Fruit fly (Drosophila melanogaster) whole organism, embryonic: ENCODE measurements around the gene peng.

Source experiments
- Ada2b ChIP-seq: fragments of 200-800 bp; sonication (Bioruptor generic); IDR thresholded peaks from 2 replicates; pipeline ENCODE4 v1.3.6; 2022; ENCODE audit warnings: missing biosample characterization, missing genetic modification characterization
- Asciz ChIP-seq: fragments of 200-800 bp; sonication (Bioruptor generic); optimal IDR thresholded peaks from 2 replicates; lab custom pipeline; 2017; ENCODE audit warnings: missing biosample characterization, mild to moderate bottlenecking, missing genetic modification characterization, missing genetic modification reagents
- Bteb2 ChIP-seq: fragments of 200-800 bp; sonication (Bioruptor generic); optimal IDR thresholded peaks from 2 replicates; lab custom pipeline; 2016; ENCODE audit warnings: missing biosample characterization, missing genetic modification characterization
- CG10462 ChIP-seq: fragments of 200-800 bp; sonication (Bioruptor generic); optimal IDR thresholded peaks from 2 replicates; lab custom pipeline; 2016; ENCODE audit warnings: missing biosample characterization, missing genetic modification characterization
- CG10959 ChIP-seq: fragments of 200-800 bp; sonication (Bioruptor generic); IDR thresholded peaks from 2 replicates; pipeline ENCODE4 v1.3.6; 2022; ENCODE audit warnings: missing biosample characterization, missing genetic modification characterization
- CG10979 ChIP-seq: fragments of 200-800 bp; sonication (Bioruptor generic); optimal IDR thresholded peaks from 2 replicates; lab custom pipeline; 2018; ENCODE audit warnings: missing biosample characterization, mild to moderate bottlenecking, missing genetic modification characterization, moderate library complexity
- CG11456 ChIP-seq: fragments of 200-800 bp; sonication (Bioruptor generic); IDR thresholded peaks from 3 replicates; pipeline ENCODE4 v1.3.6; 2022; ENCODE audit warnings: missing biosample characterization, missing genetic modification characterization
- CG12299 ChIP-seq: fragments of 200-800 bp; sonication (Bioruptor generic); optimal IDR thresholded peaks from 2 replicates; lab custom pipeline; 2018; ENCODE audit warnings: missing biosample characterization, mild to moderate bottlenecking, missing genetic modification characterization
- CG14667 ChIP-seq: fragments of 200-800 bp; sonication (Bioruptor generic); IDR thresholded peaks from 2 replicates; pipeline ENCODE4 v1.3.6; 2022; ENCODE audit warnings: missing biosample characterization, missing genetic modification characterization
- CG1647 ChIP-seq: fragments of 200-800 bp; sonication (Bioruptor generic); optimal IDR thresholded peaks from 3 replicates; lab custom pipeline; 2016; ENCODE audit warnings: missing biosample characterization, missing genetic modification characterization
- CG16863 ChIP-seq: fragments of 200-800 bp; sonication (Bioruptor generic); optimal IDR thresholded peaks from 3 replicates; lab custom pipeline; 2016; ENCODE audit warnings: missing biosample characterization, missing genetic modification characterization
- CG17361 ChIP-seq: fragments of 200-800 bp; sonication (Bioruptor generic); IDR thresholded peaks from 3 replicates; pipeline ENCODE4 v1.3.6; 2022; ENCODE audit warnings: missing biosample characterization, missing genetic modification characterization
- CG17802 ChIP-seq: fragments of 200-800 bp; sonication (Bioruptor generic); optimal IDR thresholded peaks from 2 replicates; lab custom pipeline; 2018; ENCODE audit warnings: missing biosample characterization, mild to moderate bottlenecking, missing genetic modification characterization, moderate library complexity
- CG17829 ChIP-seq: fragments of 200-800 bp; optimal IDR thresholded peaks from 2 replicates; lab custom pipeline; 2019; ENCODE audit warnings: missing biosample characterization, mild to moderate bottlenecking, missing genetic modification characterization, moderate library complexity
- CG18011 ChIP-seq: fragments of 200-800 bp; sonication (Bioruptor generic); optimal IDR thresholded peaks from 2 replicates; lab custom pipeline; 2017; ENCODE audit warnings: missing biosample characterization, missing genetic modification characterization, mild to moderate bottlenecking, moderate library complexity, missing genotype
- CG2678 ChIP-seq: fragments of 200-800 bp; sonication (Bioruptor generic); optimal IDR thresholded peaks from 3 replicates; lab custom pipeline; 2019; ENCODE audit warnings: missing biosample characterization, mild to moderate bottlenecking, missing genetic modification characterization, moderate library complexity
- CG32767 ChIP-seq: fragments of 200-800 bp; sonication (Bioruptor generic); IDR thresholded peaks from 2 replicates; pipeline ENCODE4 v1.3.6; 2022; ENCODE audit warnings: missing biosample characterization, missing genetic modification characterization
- CG3281 ChIP-seq: fragments of 200-800 bp; sonication (Bioruptor generic); optimal IDR thresholded peaks from 3 replicates; lab custom pipeline; 2017; ENCODE audit warnings: missing biosample characterization, mild to moderate bottlenecking, missing genetic modification characterization
- CG33213 ChIP-seq: fragments of 200-800 bp; sonication (Bioruptor generic); optimal IDR thresholded peaks from 3 replicates; lab custom pipeline; 2016; ENCODE audit warnings: missing biosample characterization, missing genetic modification characterization
- CG4820 ChIP-seq: fragments of 200-800 bp; sonication (Bioruptor generic); optimal IDR thresholded peaks from 3 replicates; lab custom pipeline; 2016; ENCODE audit warnings: missing biosample characterization, missing genetic modification characterization
- CG6813 ChIP-seq: fragments of 200-800 bp; sonication (Bioruptor generic); optimal IDR thresholded peaks from 2 replicates; lab custom pipeline; 2017; ENCODE audit warnings: missing biosample characterization, missing genetic modification characterization, mild to moderate bottlenecking, moderate library complexity, missing genetic modification reagents
- CG7271 ChIP-seq: fragments of 200-800 bp; sonication (Bioruptor generic); optimal IDR thresholded peaks from 2 replicates; lab custom pipeline; 2018; ENCODE audit warnings: missing biosample characterization, mild to moderate bottlenecking, missing genetic modification characterization, moderate library complexity
- CG7987 ChIP-seq: fragments of 200-800 bp; sonication (Bioruptor generic); optimal IDR thresholded peaks from 2 replicates; lab custom pipeline; 2018; ENCODE audit warnings: missing biosample characterization, mild to moderate bottlenecking, missing genetic modification characterization, moderate library complexity
- CG9932 ChIP-seq: fragments of 200-800 bp; sonication (Bioruptor generic); IDR thresholded peaks from 2 replicates; pipeline ENCODE4 v1.3.6; 2022; ENCODE audit warnings: missing biosample characterization, missing genetic modification characterization
- Dfd ChIP-seq, 2 experiments: fragments of >200 bp; optimal IDR thresholded peaks; 2 replicates each; lab custom pipeline; 2017; ENCODE audit warnings: missing biosample characterization in 2 of 2, missing genetic modification characterization in 2 of 2
- Gsc ChIP-seq: fragments of 200-800 bp; sonication (Bioruptor generic); IDR thresholded peaks from 2 replicates; pipeline ENCODE4 v1.3.6; 2022; ENCODE audit warnings: missing biosample characterization, missing genetic modification characterization
- Lpt ChIP-seq: fragments of >200 bp; optimal IDR thresholded peaks from 2 replicates; lab custom pipeline; 2018; ENCODE audit warnings: missing biosample characterization, missing genetic modification characterization
- Mad ChIP-seq: fragments of 200-800 bp; sonication (Bioruptor generic); optimal IDR thresholded peaks from 2 replicates; lab custom pipeline; 2016; ENCODE audit warnings: missing biosample characterization, missing genetic modification characterization
- Mrtf ChIP-seq: fragments of 200-800 bp; sonication (Bioruptor generic); IDR thresholded peaks from 3 replicates; pipeline ENCODE4 v1.3.6; 2022; ENCODE audit warnings: missing biosample characterization, missing genetic modification characterization
- Neu2 ChIP-seq: fragments of 200-800 bp; sonication (Bioruptor generic); optimal IDR thresholded peaks from 3 replicates; lab custom pipeline; 2016; ENCODE audit warnings: missing biosample characterization, missing genetic modification characterization, borderline replicate concordance
- Rfx ChIP-seq: fragments of 200-800 bp; sonication (Bioruptor generic); IDR thresholded peaks from 2 replicates; pipeline ENCODE4 v1.3.6; 2022; ENCODE audit warnings: missing biosample characterization, missing genetic modification characterization
- Sox102F ChIP-seq: fragments of 200-800 bp; sonication (Bioruptor generic); optimal IDR thresholded peaks from 2 replicates; lab custom pipeline; 2018; ENCODE audit warnings: missing biosample characterization, mild to moderate bottlenecking, missing genetic modification characterization, moderate library complexity
- Ssrp ChIP-seq: fragments of 200-800 bp; sonication (Bioruptor generic); optimal IDR thresholded peaks from 2 replicates; lab custom pipeline; 2018; ENCODE audit warnings: missing biosample characterization, mild to moderate bottlenecking, missing genetic modification characterization, moderate library complexity
- ab ChIP-seq: fragments of 200-800 bp; sonication (Bioruptor generic); optimal IDR thresholded peaks from 2 replicates; lab custom pipeline; 2016; ENCODE audit warnings: missing biosample characterization, missing genetic modification characterization
- ato ChIP-seq: fragments of 200-800 bp; sonication (Bioruptor generic); IDR thresholded peaks from 2 replicates; pipeline ENCODE4 v1.3.6; 2022; ENCODE audit warnings: missing biosample characterization, missing genetic modification characterization; ENCODE audit not compliant: partially characterized antibody
- corto ChIP-seq: fragments of 200-800 bp; sonication (Bioruptor generic); optimal IDR thresholded peaks from 2 replicates; lab custom pipeline; 2016; ENCODE audit warnings: missing biosample characterization, mild to moderate bottlenecking, missing genetic modification characterization, moderate library complexity
- dmrt99B ChIP-seq: fragments of 200-800 bp; sonication (Bioruptor generic); optimal IDR thresholded peaks from 2 replicates; lab custom pipeline; 2018; ENCODE audit warnings: missing biosample characterization, mild to moderate bottlenecking, missing genetic modification characterization, moderate library complexity
- ftz-f1 ChIP-seq: fragments of 200-800 bp; sonication (Bioruptor generic); optimal IDR thresholded peaks from 2 replicates; lab custom pipeline; 2016; ENCODE audit warnings: missing biosample characterization, missing genetic modification characterization
- gcm ChIP-seq: fragments of 200-800 bp; sonication (Bioruptor generic); optimal IDR thresholded peaks from 2 replicates; lab custom pipeline; 2019; ENCODE audit warnings: missing biosample characterization, mild to moderate bottlenecking, missing genetic modification characterization, moderate library complexity
- grau ChIP-seq: fragments of 200-800 bp; optimal IDR thresholded peaks from 3 replicates; lab custom pipeline; 2019; ENCODE audit warnings: missing biosample characterization, mild to moderate bottlenecking, missing genetic modification characterization, moderate library complexity
- gsb ChIP-seq: fragments of 200-800 bp; sonication (Bioruptor generic); IDR thresholded peaks from 2 replicates; pipeline ENCODE4 v1.3.6; 2022; ENCODE audit warnings: missing biosample characterization, missing genetic modification characterization
- gsb-n ChIP-seq: fragments of 200-800 bp; sonication (Bioruptor generic); optimal IDR thresholded peaks from 3 replicates; lab custom pipeline; 2018; ENCODE audit warnings: missing biosample characterization, mild to moderate bottlenecking, missing genetic modification characterization
- hb ChIP-seq: fragments of 200-800 bp; sonication (Bioruptor generic); IDR thresholded peaks from 3 replicates; pipeline ENCODE4 v1.3.6; 2022; ENCODE audit warnings: missing biosample characterization, missing genetic modification characterization; ENCODE audit not compliant: partially characterized antibody
- lab ChIP-seq: fragments of 200-800 bp; sonication (Bioruptor generic); optimal IDR thresholded peaks from 3 replicates; lab custom pipeline; 2017; ENCODE audit warnings: missing biosample characterization, missing genetic modification characterization, mild to moderate bottlenecking, moderate library complexity, missing genetic modification reagents
- mirr ChIP-seq: fragments of 200-800 bp; sonication (Bioruptor generic); optimal IDR thresholded peaks from 3 replicates; lab custom pipeline; 2018; ENCODE audit warnings: missing biosample characterization, mild to moderate bottlenecking, missing genetic modification characterization
- oc ChIP-seq: fragments of 200-800 bp; sonication (Bioruptor generic); optimal IDR thresholded peaks from 2 replicates; lab custom pipeline; 2018; ENCODE audit warnings: missing biosample characterization, mild to moderate bottlenecking, missing genetic modification characterization, moderate library complexity
- p53 ChIP-seq: fragments of 200-800 bp; sonication (Bioruptor generic); optimal IDR thresholded peaks from 2 replicates; lab custom pipeline; 2016; ENCODE audit warnings: missing biosample characterization, missing genetic modification characterization
- pzg ChIP-seq: fragments of 200-800 bp; sonication (Bioruptor generic); optimal IDR thresholded peaks from 3 replicates; lab custom pipeline; 2018; ENCODE audit warnings: missing biosample characterization, mild to moderate bottlenecking, missing genetic modification characterization, moderate library complexity
- run ChIP-seq: fragments of 200-800 bp; sonication (Bioruptor generic); optimal IDR thresholded peaks from 3 replicates; lab custom pipeline; 2018; ENCODE audit warnings: missing biosample characterization, mild to moderate bottlenecking, missing genetic modification characterization
- sens ChIP-seq: fragments of 200-800 bp; sonication (Bioruptor generic); peaks from one replicate; lab custom pipeline; 2016; ENCODE audit warnings: missing biosample characterization, missing genetic modification characterization
- vfl ChIP-seq: fragments of 200-800 bp; sonication (Bioruptor generic); optimal IDR thresholded peaks from 2 replicates; lab custom pipeline; 2016; ENCODE audit warnings: missing biosample characterization, missing genetic modification characterization

Gene peng

dm6 chrX:21375595-21376047 lies 26.0 kb upstream of the peng start (continued):
- TF ChIP-seq Mad (GFP tag; lab: Kevin White, UChicago) (no peak), CG3281 (GFP tag; lab: Kevin White, UChicago) (peak; percentile 61), gsb (GFP tag; lab: Robert Waterston, UW) (no peak), CG18011 (GFP tag; lab: Kevin White, UChicago) (no peak), hb (GFP tag; lab: Robert Waterston, UW) (no peak), CG6813 (GFP tag; lab: Kevin White, UChicago) (peak; percentile 19), sens (no peak), Neu2 (no peak), ftz-f1 (no peak), CG12299 (tag; lab: Kevin White, UChicago) (no peak), run (tag; lab: Kevin White, UChicago) (no peak), CG4820 (GFP tag; lab: Kevin White, UChicago) (no peak), CG7271 (tag; lab: Kevin White, UChicago) (no peak), Bteb2 (no peak), CG11456 (no peak), CG1647 (GFP tag; lab: Kevin White, UChicago) (no peak), CG10959 (no peak), CG16863 (GFP tag; lab: Kevin White, UChicago) (no peak), Mrtf (GFP tag; lab: Robert Waterston, UW) (0 out of 3 replicates have a peak, but pooled peaks have one; percentile 42), CG14667 (GFP tag; lab: Robert Waterston, UW) (no peak), CG17802 (no peak), Ada2b (GFP tag; lab: Robert Waterston, UW) (no peak), vfl (GFP tag; lab: Kevin White, UChicago) (no peak), ato (GFP tag; lab: Robert Waterston, UW) (no peak), CG17361 (peak; percentile 52; the same call in 2 of the 3 replicates), Dfd (GFP tag; optimal IDR thresholded peaks at IDR 0.05; lab: Kevin White, UChicago) (no peak), gcm (GFP tag; lab: Kevin White, UChicago) (no peak), dmrt99B (tag; lab: Kevin White, UChicago) (peak; percentile 64), CG33213 (GFP tag; lab: Kevin White, UChicago) (no peak), Sox102F (GFP tag; lab: Kevin White, UChicago) (peak; percentile 47), lab (GFP tag; lab: Kevin White, UChicago) (peak; percentile 62), CG7987 (no peak), p53 (GFP tag; lab: Kevin White, UChicago) (no peak), Rfx (GFP tag; lab: Robert Waterston, UW) (peak; percentile 57), mirr (GFP tag; lab: Kevin White, UChicago) (no peak), CG10979 (tag; lab: Kevin White, UChicago) (peak; percentile 24), pzg (GFP tag; lab: Kevin White, UChicago) (no peak), Gsc (GFP tag; lab: Robert Waterston, UW) (no peak), Ssrp (tag; lab: Kevin White, UChicago) (peak; percentile 34), Asciz (GFP tag; lab: Kevin White, UChicago) (peak; percentile 29), corto (no peak), CG17829 (tag; lab: Kevin White, UChicago) (peak; percentile 16), CG32767 (GFP tag; lab: Robert Waterston, UW) (no peak), grau (peak; percentile 65), CG10462 (no peak), ab (GFP tag; lab: Kevin White, UChicago) (no peak), oc (tag; lab: Kevin White, UChicago) (no peak), CG9932 (peak; percentile 69), gsb-n (tag; lab: Kevin White, UChicago) (no peak), CG2678 (tag; lab: Kevin White, UChicago) (peak; percentile 75), Lpt (GFP tag; lab: Kevin White, UChicago) (no peak)
